Worm (Caenorhabditis elegans) whole organism, L1 larva: ENCODE results near the gene sym-2.

Source experiments
- C34B4.2 ChIP-seq: sonication (generic microtip); optimal IDR thresholded peaks from 2 replicates; lab custom pipeline; 2017; ENCODE audit warnings: mild to moderate bottlenecking, missing genetic modification characterization, missing compliant biosample characterization
- alr-1 ChIP-seq: fragments of 200-800 bp; sonication (Bioruptor generic); optimal IDR thresholded peaks from 2 replicates; lab custom pipeline; 2018; ENCODE audit warnings: borderline replicate concordance, mild to moderate bottlenecking, missing genetic modification characterization, missing compliant biosample characterization
- aly-2 ChIP-seq: fragments of 150-350 bp; optimal IDR thresholded peaks from 2 replicates; lab custom pipeline; 2014; ENCODE audit warnings: missing biosample characterization, missing genetic modification characterization
- blmp-1 ChIP-seq: fragments of 150-350 bp; optimal IDR thresholded peaks from 2 replicates; lab custom pipeline; 2014; ENCODE audit warnings: missing biosample characterization, missing genetic modification characterization
- ceh-82 ChIP-seq, 3 experiments: fragments of 150-350 bp in 1 of 3; sonication (generic microtip) in 2 of 3; optimal IDR thresholded peaks; 2 replicates each; lab custom pipeline; 2014 to 2017; ENCODE audit warnings: missing biosample characterization in 3 of 3, missing genetic modification characterization in 3 of 3
- ceh-90 ChIP-seq: sonication (generic microtip); optimal IDR thresholded peaks from 2 replicates; lab custom pipeline; 2016; ENCODE audit warnings: missing genetic modification characterization, missing compliant biosample characterization
- efl-1 ChIP-seq, 4 experiments: fragments of 150-350 bp; optimal IDR thresholded peaks in 3 of 4; peaks in 1 of 4; 1 replicate in 1 of 4; 2 replicates in 3 of 4; lab custom pipeline; 2014; ENCODE audit warnings: missing biosample characterization in 2 of 4, missing genetic modification characterization in 2 of 4, missing genetic modification reagents in 2 of 4
- egl-27 ChIP-seq, 2 experiments: fragments of 150-350 bp in 1 of 2; sonication (generic microtip); optimal IDR thresholded peaks; 3 replicates each; lab custom pipeline; 2017 to 2018; ENCODE audit warnings: missing biosample characterization in 2 of 2, missing genetic modification characterization in 2 of 2, missing genetic modification reagents in 2 of 2
- elt-2 ChIP-seq: sonication (generic microtip); optimal IDR thresholded peaks from 2 replicates; lab custom pipeline; 2016; ENCODE audit warnings: missing genetic modification characterization, mild to moderate bottlenecking, inconsistent platforms, missing compliant biosample characterization, missing genetic modification reagents
- elt-3 ChIP-seq, 6 experiments: fragments of 150-350 bp in 1 of 6; sonication (generic microtip); optimal IDR thresholded peaks; 2 replicates each; lab custom pipeline; 2017 to 2018; ENCODE audit warnings: missing biosample characterization in 6 of 6, missing genetic modification characterization in 6 of 6, inconsistent platforms in 1 of 6
- ets-5 ChIP-seq: fragments of 200-800 bp; sonication (Bioruptor generic); IDR thresholded peaks from 2 replicates; pipeline ENCODE4 v1.3.6; 2022; ENCODE audit warnings: missing genetic modification characterization, missing compliant biosample characterization
- fkh-8 ChIP-seq: sonication (generic microtip); optimal IDR thresholded peaks from 2 replicates; lab custom pipeline; 2016; ENCODE audit warnings: mild to moderate bottlenecking, missing genetic modification characterization, missing compliant biosample characterization
- fos-1 ChIP-seq: fragments of 150-350 bp; optimal IDR thresholded peaks from 2 replicates; lab custom pipeline; 2014; ENCODE audit warnings: missing biosample characterization, missing genetic modification characterization
- grh-1 ChIP-seq: fragments of 200-800 bp; sonication (Bioruptor generic); IDR thresholded peaks from 2 replicates; pipeline ENCODE4 v1.3.6; 2022; ENCODE audit warnings: missing genetic modification reagents, missing genetic modification characterization, missing compliant biosample characterization
- hlh-4 ChIP-seq: sonication (generic microtip); optimal IDR thresholded peaks from 2 replicates; lab custom pipeline; 2016; ENCODE audit warnings: mild to moderate bottlenecking, missing genetic modification characterization, missing compliant biosample characterization
- lin-14 ChIP-seq: fragments of 200-800 bp; sonication (Bioruptor generic); optimal IDR thresholded peaks from 2 replicates; lab custom pipeline; 2018; ENCODE audit warnings: mild to moderate bottlenecking, missing genetic modification characterization, moderate library complexity, missing compliant biosample characterization
- lin-39 ChIP-seq: fragments of 150-350 bp; optimal IDR thresholded peaks from 2 replicates; lab custom pipeline; 2014; ENCODE audit warnings: missing biosample characterization, missing genetic modification reagents, missing genetic modification characterization
- lsy-2 ChIP-seq, 2 experiments: fragments of 150-350 bp; optimal IDR thresholded peaks; 2 replicates each; lab custom pipeline; 2014; ENCODE audit warnings: missing biosample characterization in 2 of 2, missing genetic modification characterization in 2 of 2
- mab-9 ChIP-seq: fragments of 200-800 bp; sonication (Bioruptor generic); IDR thresholded peaks from 2 replicates; pipeline ENCODE4 v1.3.6; 2022; ENCODE audit warnings: missing genetic modification reagents, missing genetic modification characterization, missing compliant biosample characterization
- mdl-1 ChIP-seq, 2 experiments: fragments of 150-350 bp; optimal IDR thresholded peaks; 2 replicates each; lab custom pipeline; 2014 to 2017; ENCODE audit warnings: missing biosample characterization in 2 of 2, missing genetic modification characterization in 2 of 2, inconsistent platforms in 1 of 2
- mef-2 ChIP-seq: fragments of 150-350 bp; optimal IDR thresholded peaks from 2 replicates; lab custom pipeline; 2014; ENCODE audit warnings: missing biosample characterization, missing genetic modification characterization
- nhr-12 ChIP-seq: sonication (generic microtip); optimal IDR thresholded peaks from 2 replicates; lab custom pipeline; 2017; ENCODE audit warnings: missing biosample characterization, missing genetic modification characterization
- nhr-19 ChIP-seq: fragments of 200-800 bp; sonication (Bioruptor generic); conservative IDR thresholded peaks from 2 replicates; pipeline ENCODE4 v1.3.6; 2022; ENCODE audit warnings: missing genetic modification characterization, missing compliant biosample characterization
- nhr-20 ChIP-seq: sonication (generic microtip); optimal IDR thresholded peaks from 2 replicates; lab custom pipeline; 2016; ENCODE audit warnings: mild to moderate bottlenecking, missing genetic modification characterization, missing compliant biosample characterization
- nhr-28 ChIP-seq: fragments of 150-350 bp; optimal IDR thresholded peaks from 2 replicates; lab custom pipeline; 2014; ENCODE audit warnings: missing biosample characterization, missing genetic modification characterization
- nhr-71 ChIP-seq: sonication (generic microtip); optimal IDR thresholded peaks from 2 replicates; lab custom pipeline; 2016; ENCODE audit warnings: mild to moderate bottlenecking, missing genetic modification characterization, moderate library complexity, missing compliant biosample characterization
- nhr-77 ChIP-seq: fragments of 150-350 bp; optimal IDR thresholded peaks from 2 replicates; lab custom pipeline; 2014; ENCODE audit warnings: missing biosample characterization, missing genetic modification characterization
- nhr-85 ChIP-seq: sonication (generic microtip); peaks from one replicate; lab custom pipeline; 2016; ENCODE audit warnings: missing genetic modification characterization, inconsistent platforms, missing compliant biosample characterization
- snu-23 ChIP-seq: sonication (generic microtip); optimal IDR thresholded peaks from 2 replicates; lab custom pipeline; 2016; ENCODE audit warnings: missing genetic modification characterization, missing compliant biosample characterization
- sox-4 ChIP-seq: sonication (generic microtip); optimal IDR thresholded peaks from 2 replicates; lab custom pipeline; 2016; ENCODE audit warnings: missing genetic modification characterization, missing compliant biosample characterization
- sup-37 ChIP-seq: fragments of 200-800 bp; sonication (Bioruptor generic); optimal IDR thresholded peaks from 2 replicates; lab custom pipeline; 2018; ENCODE audit warnings: mild to moderate bottlenecking, missing genetic modification characterization, missing compliant biosample characterization
- swsn-7 ChIP-seq: sonication (generic microtip); optimal IDR thresholded peaks from 2 replicates; lab custom pipeline; 2016; ENCODE audit warnings: missing genetic modification characterization, missing compliant biosample characterization
- unc-30 ChIP-seq: sonication (generic microtip); optimal IDR thresholded peaks from 2 replicates; lab custom pipeline; 2017; ENCODE audit warnings: missing biosample characterization, missing genetic modification characterization
- unc-86 ChIP-seq: sonication (generic microtip); optimal IDR thresholded peaks from 2 replicates; lab custom pipeline; 2016; ENCODE audit warnings: missing genetic modification characterization, missing compliant biosample characterization
- zag-1 ChIP-seq: fragments of 150-350 bp; optimal IDR thresholded peaks from 2 replicates; lab custom pipeline; 2014; ENCODE audit warnings: missing biosample characterization, missing genetic modification characterization
- zip-4 ChIP-seq: fragments of 200-800 bp; sonication (Bioruptor generic); optimal IDR thresholded peaks from 2 replicates; lab custom pipeline; 2018; ENCODE audit warnings: mild to moderate bottlenecking, missing genetic modification characterization, moderate library complexity, missing compliant biosample characterization

Gene sym-2

DNA sequence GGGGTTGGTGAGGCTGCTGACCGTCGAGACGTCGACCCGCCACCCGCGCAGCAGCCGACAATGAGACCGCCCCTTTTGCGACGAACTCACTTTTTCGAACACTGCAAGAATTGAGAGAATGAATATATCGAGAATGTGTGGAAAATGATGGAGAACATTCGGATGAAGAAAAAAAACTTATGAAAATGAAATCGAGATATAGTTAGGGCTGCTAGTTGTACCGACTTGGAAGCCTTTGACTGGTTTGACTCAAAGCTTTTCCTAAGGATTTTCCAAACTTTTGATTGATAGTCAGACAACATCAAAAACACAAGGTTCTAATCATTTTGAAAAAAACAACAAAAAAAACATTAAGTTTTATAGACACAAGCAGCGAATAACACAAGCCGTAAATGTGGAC lies at the start of gene sym-2:
TSS of gene sym-2 (minus strand) at position 101 of the 400 bp plus-strand sequence.
- TF ChIP-seq unc-86 (tag; lab: Kevin White, UChicago) (no peak), blmp-1 (tag; lab: Kevin White, UChicago) (peak; percentile 25), C34B4.2 (tag; lab: Kevin White, UChicago) (no peak), grh-1 (0 out of 2 replicates have a peak, but pooled peaks have one; percentile 22), zag-1 (no peak), hlh-4 (no peak), egl-27 (tag; optimal IDR thresholded peaks at IDR 0.05; lab: Kevin White, UChicago) (no peak), lin-39 (tag; lab: Kevin White, UChicago) (no peak)
- TF ChIP-seq, all 84 proteins: peak for 2

DNA sequence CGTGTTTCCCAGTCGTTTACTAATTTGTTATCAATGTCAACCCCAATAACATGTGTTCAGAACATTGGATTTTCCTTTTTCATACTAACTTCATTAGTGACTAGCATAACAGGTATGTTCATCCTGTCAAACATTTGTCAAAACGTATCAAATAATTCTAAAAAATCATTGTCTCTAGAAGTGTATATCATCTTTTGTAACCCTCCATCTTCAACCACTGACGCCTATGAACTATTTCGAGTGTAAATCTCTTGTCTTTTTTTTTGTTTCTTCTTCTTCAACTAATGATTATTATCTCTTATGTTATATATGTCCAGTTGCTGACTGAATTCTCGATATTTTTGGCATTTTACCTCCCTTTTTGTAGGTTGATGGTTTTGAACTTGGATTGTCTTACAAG lies 49.4 kb upstream of the sym-2 start:
- peak; percentile 60 for TF ChIP-seq nhr-85 (tag; lab: Kevin White, UChicago)
- peak; percentile 29 for TF ChIP-seq lin-14 (GFP tag; lab: Kevin White, UChicago)
- TF ChIP-seq unc-30 (tag; lab: Kevin White, UChicago) = no peak
- no peak for TF ChIP-seq zag-1
- TF ChIP-seq efl-1 (optimal IDR thresholded peaks at IDR 0.05; lab: Kevin White, UChicago) = no peak
- peak in 1 of 2 experiments; percentile 84 for TF ChIP-seq efl-1 (GFP tag; optimal IDR thresholded peaks at IDR 0.05 in 1 of 2; lab: Kevin White, UChicago)
- TF ChIP-seq elt-3 (tag; optimal IDR thresholded peaks at IDR 0.05; lab: Kevin White, UChicago) = peak in 1 of 6 experiments; percentile 46

DNA sequence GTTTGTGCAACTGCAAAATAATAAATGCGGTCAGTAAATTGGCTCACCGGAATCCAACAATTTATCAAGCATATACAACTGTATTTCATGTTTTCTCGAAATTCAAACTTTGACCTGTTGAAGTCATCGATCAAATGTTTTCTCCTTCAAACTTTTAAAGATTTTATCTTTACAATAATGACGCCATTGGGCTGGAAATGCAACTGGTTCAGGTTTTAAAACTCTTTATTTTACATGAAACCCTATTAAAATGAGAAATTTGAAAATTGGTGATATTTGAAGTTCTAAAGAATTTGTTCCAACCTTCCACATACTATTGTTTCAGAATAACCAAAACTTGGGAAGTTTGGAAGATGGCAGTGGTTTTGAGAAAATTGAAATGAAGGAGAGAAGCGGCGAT lies 48.7 kb upstream of the sym-2 start:
- no peak for TF ChIP-seq unc-86 (tag; lab: Kevin White, UChicago)
- TF ChIP-seq sox-4 (tag; lab: Kevin White, UChicago) = no peak
- TF ChIP-seq nhr-85 (tag; lab: Kevin White, UChicago) = peak; percentile 63
- no peak for TF ChIP-seq ets-5

DNA sequence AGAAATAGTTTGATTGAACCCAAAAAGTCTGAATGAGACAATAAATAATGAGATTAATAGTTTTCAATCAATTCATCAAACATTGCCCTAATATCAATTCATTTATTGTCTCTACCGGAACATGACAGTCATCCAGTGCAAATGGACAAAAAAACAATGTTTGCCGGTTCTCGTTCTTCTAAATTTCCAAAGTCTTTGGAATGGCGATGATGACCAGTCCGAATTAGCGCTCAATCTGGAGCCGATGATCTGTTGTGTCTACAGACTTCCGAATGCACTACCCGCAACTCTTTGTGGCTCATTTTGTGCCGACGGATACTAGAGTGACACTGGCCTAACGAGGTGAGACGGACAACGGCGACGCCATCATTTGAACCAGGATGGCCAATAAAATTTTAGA lies 48.0 kb upstream of the sym-2 start, which contains the start of gene T26C5.3:
TSS of gene T26C5.3 (plus strand) at position 301 of the 400 bp plus-strand sequence.
- TF ChIP-seq ceh-82 (tag; optimal IDR thresholded peaks at IDR 0.05; lab: Kevin White, UChicago) (no peak), egl-27 (tag; optimal IDR thresholded peaks at IDR 0.05; lab: Kevin White, UChicago) (no peak), fos-1 (tag; lab: Kevin White, UChicago) (no peak), fkh-8 (tag; lab: Kevin White, UChicago) (no peak), nhr-77 (tag; lab: Kevin White, UChicago) (no peak)

DNA sequence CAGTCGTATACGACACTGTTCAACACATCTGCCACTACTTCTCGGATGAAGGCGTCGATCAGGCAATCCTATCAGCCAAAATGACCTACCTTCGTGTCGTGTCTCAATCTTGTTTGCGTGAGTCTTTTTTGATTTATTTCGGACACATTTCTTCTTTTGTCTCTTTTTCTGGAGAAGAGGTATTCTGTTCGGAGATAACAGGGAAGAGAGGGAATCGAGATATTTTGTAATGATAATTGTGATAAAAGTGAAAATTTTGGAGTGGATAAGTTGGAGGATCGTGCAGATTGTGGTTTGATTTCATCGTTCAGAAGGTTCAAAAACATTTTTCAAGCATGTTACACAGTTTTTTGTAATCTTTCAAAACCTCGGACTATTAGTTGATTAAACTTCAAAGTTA lies 45.5 kb upstream of the sym-2 start:
- TF ChIP-seq blmp-1 (tag; lab: Kevin White, UChicago) = peak; percentile 95
- no peak for TF ChIP-seq lsy-2 (tag; optimal IDR thresholded peaks at IDR 0.05; lab: Kevin White, UChicago)

DNA sequence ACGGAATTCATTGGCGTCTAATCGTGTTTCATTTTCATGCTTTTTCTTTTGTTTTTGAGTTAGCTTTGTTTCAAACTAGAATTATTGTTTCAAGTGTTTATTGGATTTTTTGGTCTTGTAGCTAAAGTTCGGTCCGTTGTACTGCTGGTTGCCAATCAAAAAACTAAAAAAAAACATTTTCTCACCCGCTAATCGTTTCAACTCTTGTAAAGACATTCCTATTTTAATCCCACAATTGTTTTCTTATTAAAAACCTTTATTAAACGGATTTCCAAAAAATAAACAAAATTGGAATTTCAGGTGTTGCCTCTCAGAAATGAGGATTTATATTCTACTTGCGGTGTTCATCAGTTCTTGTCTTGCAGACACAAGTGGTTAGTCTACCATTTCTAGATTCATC lies 44.6 kb upstream of the sym-2 start, which contains the start of gene T26C5.2:
TSS of gene T26C5.2 (plus strand) at position 301 of the 400 bp plus-strand sequence.
- TF ChIP-seq mef-2 (tag; lab: Kevin White, UChicago) (no peak), nhr-71 (tag; lab: Kevin White, UChicago) (no peak), zip-4 (GFP tag; lab: Kevin White, UChicago) (no peak), elt-2 (tag; lab: Kevin White, UChicago) (no peak), snu-23 (GFP tag; lab: Kevin White, UChicago) (no peak), nhr-12 (tag; lab: Kevin White, UChicago) (no peak), grh-1 (no peak), alr-1 (no peak), ceh-90 (tag; lab: Kevin White, UChicago) (no peak), nhr-20 (tag; lab: Kevin White, UChicago) (no peak), swsn-7 (no peak), nhr-19 (no peak), blmp-1 (tag; lab: Kevin White, UChicago) (no peak), sup-37 (no peak), nhr-28 (tag; lab: Kevin White, UChicago) (no peak), mab-9 (no peak), aly-2 (no peak), mdl-1 (tag; optimal IDR thresholded peaks at IDR 0.05; lab: Kevin White, UChicago) (no peak), egl-27 (tag; optimal IDR thresholded peaks at IDR 0.05; lab: Kevin White, UChicago) (no peak)
